Worm (Caenorhabditis elegans) whole organism, young adult: ENCODE results near the gene Y39A1A.31.
A peak's percentile ranks its signal among the peaks of the same experiment; 100 is the strongest.

Experiments used
- F49E8.2 ChIP-seq: sonication (generic microtip); optimal IDR thresholded peaks from 3 replicates; lab custom pipeline; 2017; ENCODE audit warnings: missing genetic modification characterization, mild to moderate bottlenecking, missing compliant biosample characterization, antibody characterized with exemption, moderate library complexity; ENCODE audit not compliant: insufficient read depth
- T07F8.4 ChIP-seq: sonication (generic microtip); optimal IDR thresholded peaks from 2 replicates; lab custom pipeline; 2016; ENCODE audit warnings: mild to moderate bottlenecking, missing genetic modification characterization, moderate library complexity, missing compliant biosample characterization
- ama-1 ChIP-seq, 3 experiments: fragments of 150-350 bp in 1 of 3; sonication (generic microtip) in 2 of 3; optimal IDR thresholded peaks; 2 replicates each; lab custom pipeline; 2014 to 2018; ENCODE audit warnings: missing biosample characterization in 2 of 3, missing genetic modification characterization in 2 of 3, missing genetic modification reagents in 2 of 3
- atf-7 ChIP-seq: sonication (generic microtip); optimal IDR thresholded peaks from 2 replicates; lab custom pipeline; 2017; ENCODE audit warnings: mild to moderate bottlenecking, missing genetic modification characterization, missing compliant biosample characterization
- ceh-58 ChIP-seq: fragments of 200-800 bp; sonication (Bioruptor generic); IDR thresholded peaks from 2 replicates; pipeline ENCODE4 v1.3.6; 2022; ENCODE audit warnings: missing genetic modification characterization, missing compliant biosample characterization
- lin-40 ChIP-seq: sonication (generic microtip); optimal IDR thresholded peaks from 2 replicates; lab custom pipeline; 2016; ENCODE audit warnings: missing genetic modification characterization, mild to moderate bottlenecking, missing compliant biosample characterization, missing genotype, missing genetic modification reagents
- sdz-38 ChIP-seq: sonication (generic microtip); optimal IDR thresholded peaks from 2 replicates; lab custom pipeline; 2016; ENCODE audit warnings: missing genotype, missing genetic modification characterization, missing compliant biosample characterization
- snpc-4 ChIP-seq, 5 experiments: fragments of 150-350 bp in 1 of 5; sonication (generic microtip) in 4 of 5; optimal IDR thresholded peaks; 2 replicates each; lab custom pipeline; 2014 to 2018; ENCODE audit warnings: missing genetic modification characterization in 5 of 5, missing biosample characterization in 3 of 5, antibody characterized with exemption in 2 of 5, mild to moderate bottlenecking in 2 of 5, missing compliant biosample characterization in 2 of 5, missing genotype in 2 of 5, moderate library complexity in 2 of 5, missing genetic modification reagents in 1 of 5
- unc-130 ChIP-seq: sonication (generic microtip); optimal IDR thresholded peaks from 2 replicates; lab custom pipeline; 2016; ENCODE audit warnings: missing genetic modification reagents, missing genetic modification characterization, missing compliant biosample characterization

DNA sequence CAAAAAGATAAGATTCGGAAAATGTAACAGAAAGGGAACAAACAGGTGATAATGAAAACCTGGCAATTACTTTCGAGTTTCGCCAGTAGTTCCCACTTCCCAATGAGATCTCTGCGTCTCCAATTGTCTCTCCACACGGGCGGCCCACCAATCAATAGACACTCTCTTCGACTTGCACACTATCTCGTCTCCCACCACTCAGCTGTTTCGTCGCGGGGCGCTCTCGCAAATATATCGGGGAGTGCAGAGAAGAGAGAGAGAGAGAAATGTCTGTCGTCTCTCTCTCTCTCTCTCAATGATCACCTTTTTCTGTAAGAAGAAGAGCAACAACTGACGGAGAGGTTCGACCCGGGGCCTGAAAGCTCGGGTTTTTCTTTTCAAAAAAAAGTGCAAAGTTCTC, 31.2 kb upstream of the Y39A1A.31 start:
- TF ChIP-seq ceh-58 (GFP tag; lab: Robert Waterston, UW) (no peak), unc-130 (GFP tag; lab: Kevin White, UChicago) (no peak), ama-1 (optimal IDR thresholded peaks at IDR 0.05; lab: Kevin White, UChicago) (no peak), ama-1 (GFP tag; optimal IDR thresholded peaks at IDR 0.05; lab: Kevin White, UChicago) (no peak), T07F8.4 (no peak), F49E8.2 (no peak), sdz-38 (tag; lab: Kevin White, UChicago) (no peak), lin-40 (tag; lab: Kevin White, UChicago) (peak; percentile 79), atf-7 (tag; lab: Kevin White, UChicago) (peak; percentile 80), snpc-4 (GFP tag; optimal IDR thresholded peaks at IDR 0.05; lab: Kevin White, UChicago) (no peak), snpc-4 (tag; optimal IDR thresholded peaks at IDR 0.05; lab: Kevin White, UChicago) (peak in 2 of 4 experiments; percentile 26 to 30)
